Worm (Caenorhabditis elegans) whole organism, early embryonic: ENCODE data around the gene srw-108.

Experiments used
- B0310.2 ChIP-seq: sonication (generic microtip); optimal IDR thresholded peaks from 2 replicates; lab custom pipeline; 2016; ENCODE audit warnings: mild to moderate bottlenecking, missing genetic modification characterization, missing compliant biosample characterization
- F13C5.2 ChIP-seq: sonication (generic microtip); optimal IDR thresholded peaks from 2 replicates; lab custom pipeline; 2017; ENCODE audit warnings: mild to moderate bottlenecking, missing genetic modification characterization, inconsistent platforms, missing compliant biosample characterization
- aly-1 ChIP-seq: sonication (generic microtip); optimal IDR thresholded peaks from 2 replicates; lab custom pipeline; 2016; ENCODE audit warnings: missing genetic modification characterization, missing compliant biosample characterization
- ama-1 ChIP-seq: fragments of 150-350 bp; optimal IDR thresholded peaks from 2 replicates; lab custom pipeline; 2014
- ceh-13 ChIP-seq: fragments of 200-800 bp; sonication (Bioruptor generic); optimal IDR thresholded peaks from 2 replicates; lab custom pipeline; 2018; ENCODE audit warnings: mild to moderate bottlenecking, missing genetic modification characterization, missing compliant biosample characterization
- ceh-36 ChIP-seq: sonication (generic microtip); optimal IDR thresholded peaks from 2 replicates; lab custom pipeline; 2016; ENCODE audit warnings: missing genetic modification characterization, inconsistent platforms, missing compliant biosample characterization
- ets-7 ChIP-seq: sonication (generic microtip); optimal IDR thresholded peaks from 2 replicates; lab custom pipeline; 2016; ENCODE audit warnings: missing genotype, missing genetic modification characterization, missing compliant biosample characterization
- flt-1 ChIP-seq: fragments of 200-800 bp; sonication (Bioruptor generic); IDR thresholded peaks from 2 replicates; pipeline ENCODE4 v1.3.6; 2022; ENCODE audit warnings: missing genetic modification characterization, missing compliant biosample characterization
- hmbx-1 ChIP-seq: sonication (generic microtip); optimal IDR thresholded peaks from 2 replicates; lab custom pipeline; 2016; ENCODE audit warnings: mild to moderate bottlenecking, missing genetic modification characterization, missing compliant biosample characterization
- hmg-4 ChIP-seq: fragments of 200-800 bp; sonication (Bioruptor generic); optimal IDR thresholded peaks from 2 replicates; lab custom pipeline; 2018; ENCODE audit warnings: mild to moderate bottlenecking, missing genetic modification characterization, missing compliant biosample characterization
- hnd-1 ChIP-seq: sonication (generic microtip); optimal IDR thresholded peaks from 2 replicates; lab custom pipeline; 2016; ENCODE audit warnings: missing genetic modification characterization, missing compliant biosample characterization
- pes-1 ChIP-seq: fragments of 200-800 bp; sonication (Bioruptor generic); IDR thresholded peaks from 2 replicates; pipeline ENCODE4 v1.3.6; 2022; ENCODE audit warnings: missing genetic modification reagents, missing genetic modification characterization, missing compliant biosample characterization
- scrt-1 ChIP-seq: fragments of 200-800 bp; sonication (Bioruptor generic); IDR thresholded peaks from 2 replicates; pipeline ENCODE4 v1.3.6; 2022; ENCODE audit warnings: missing genetic modification characterization, missing compliant biosample characterization
- sea-1 ChIP-seq: fragments of 200-800 bp; sonication (Bioruptor generic); conservative IDR thresholded peaks from 2 replicates; pipeline ENCODE4 v1.3.6; 2022; ENCODE audit warnings: missing genetic modification characterization, missing compliant biosample characterization
- tbx-11 ChIP-seq: fragments of 200-800 bp; sonication (Bioruptor generic); IDR thresholded peaks from 2 replicates; pipeline ENCODE4 v1.3.6; 2022; ENCODE audit warnings: missing genetic modification characterization, missing compliant biosample characterization
- tbx-37 ChIP-seq: fragments of 200-800 bp; sonication (Bioruptor generic); conservative IDR thresholded peaks from 2 replicates; pipeline ENCODE4 v1.3.6; 2022; ENCODE audit warnings: missing genetic modification reagents, missing genetic modification characterization, missing compliant biosample characterization
- tra-4 ChIP-seq: sonication (generic microtip); optimal IDR thresholded peaks from 2 replicates; lab custom pipeline; 2017; ENCODE audit warnings: missing genetic modification characterization, missing compliant biosample characterization

The srw-108 gene

ce11 chrV:553067-553466 is 25.4 kb downstream of the srw-108 start, which contains the start of gene C14C6.8:
Gene C14C6.8, minus strand, starts transcription at chrV:553167.
- TF ChIP-seq hmg-4 (GFP tag; lab: Kevin White, UChicago) (no peak), hnd-1 (no peak), tbx-11 (GFP tag; lab: Robert Waterston, UW) (no peak)

DNA sequence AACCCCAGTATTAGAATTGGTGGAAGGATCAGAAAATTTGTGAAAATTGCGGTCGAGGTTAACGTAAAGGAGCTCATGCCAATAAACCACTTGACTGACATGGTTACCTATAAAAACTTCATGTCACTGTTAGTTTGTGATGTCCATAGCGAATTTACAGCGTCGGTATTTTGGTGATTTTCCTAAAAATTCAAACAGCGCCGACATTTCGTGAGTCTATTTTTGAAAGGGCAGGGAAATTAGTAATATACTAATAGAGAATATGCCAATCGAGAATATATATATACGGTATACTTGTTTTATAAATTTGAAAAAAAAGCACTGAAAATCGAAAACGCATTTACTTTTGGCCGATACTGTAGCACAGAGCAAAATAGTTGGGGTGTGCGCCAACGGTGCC is 28.4 kb downstream of the srw-108 start, which contains the start of gene srx-8:
srx-8 (minus strand) TSS at position 101 of the 400 bp plus-strand sequence.
- TF ChIP-seq flt-1 (no peak), hmbx-1 (no peak), tbx-11 (GFP tag; lab: Robert Waterston, UW) (no peak), pes-1 (GFP tag; lab: Robert Waterston, UW) (no peak), F13C5.2 (no peak), tra-4 (tag; lab: Kevin White, UChicago) (no peak), tbx-37 (GFP tag; lab: Robert Waterston, UW) (no peak), sea-1 (GFP tag; lab: Robert Waterston, UW) (no peak)

- no peak for TF ChIP-seq B0310.2 (tag; lab: Kevin White, UChicago)
- no peak for TF ChIP-seq sea-1 (GFP tag; lab: Robert Waterston, UW)
- TF ChIP-seq tbx-11 (GFP tag; lab: Robert Waterston, UW), result no peak
- TF ChIP-seq ceh-13 (GFP tag; lab: Kevin White, UChicago), result no peak
- TF ChIP-seq flt-1, result no peak
Measured at ce11 chrV:559940-560339, 32.2 kb downstream of the srw-108 start, which contains the start of gene srx-7. Gene srx-7, plus strand, starts transcription at chrV:560195.

- TF ChIP-seq tbx-11 (GFP tag; lab: Robert Waterston, UW) (no peak), B0310.2 (tag; lab: Kevin White, UChicago) (no peak), F13C5.2 (no peak), ceh-13 (GFP tag; lab: Kevin White, UChicago) (no peak), ceh-36 (tag; lab: Kevin White, UChicago) (no peak)
Measured at ce11 chrV:562834-563233, 35.1 kb downstream of the srw-108 start, which contains the start of gene C14C6.2. Gene C14C6.2, plus strand, starts transcription at chrV:563134.

ce11 chrV:565984-566383 is 38.3 kb downstream of the srw-108 start, which contains the start of gene sri-73:
Gene sri-73, minus strand, starts transcription at chrV:566084.
- TF ChIP-seq flt-1 (no peak), tbx-11 (GFP tag; lab: Robert Waterston, UW) (no peak), tra-4 (tag; lab: Kevin White, UChicago) (no peak), pes-1 (GFP tag; lab: Robert Waterston, UW) (no peak), ets-7 (tag; lab: Kevin White, UChicago) (no peak), aly-1 (no peak), ceh-36 (tag; lab: Kevin White, UChicago) (no peak), hmbx-1 (no peak), hnd-1 (no peak), sea-1 (GFP tag; lab: Robert Waterston, UW) (no peak), ama-1 (lab: Kevin White, UChicago) (no peak)

DNA sequence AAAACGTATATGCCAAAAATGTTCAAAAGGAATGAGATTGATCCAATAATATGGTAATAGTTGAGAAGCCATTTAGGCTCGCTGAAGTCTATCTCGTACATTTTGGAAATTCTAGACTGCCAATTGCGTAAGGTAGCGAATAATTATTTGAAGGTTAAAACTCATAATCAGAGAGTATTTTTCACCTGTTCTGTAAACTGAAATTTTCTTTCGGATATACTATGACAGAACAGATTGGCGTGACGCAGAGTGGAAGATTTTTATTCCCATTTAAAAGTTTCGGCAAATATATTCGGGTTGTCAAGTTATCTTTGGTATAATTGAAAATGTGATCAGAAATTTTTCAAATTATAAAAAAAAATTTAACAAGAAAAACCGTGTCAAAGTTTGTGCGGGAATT is 40.4 kb downstream of the srw-108 start, which contains the start of gene sri-72:
sri-72 (minus strand) TSS at position 101 of the 400 bp plus-strand sequence.
- TF ChIP-seq ceh-36 (tag; lab: Kevin White, UChicago), result no peak
- TF ChIP-seq hmg-4 (GFP tag; lab: Kevin White, UChicago), result no peak
- no peak for TF ChIP-seq hmbx-1
- TF ChIP-seq tra-4 (tag; lab: Kevin White, UChicago), result no peak

DNA sequence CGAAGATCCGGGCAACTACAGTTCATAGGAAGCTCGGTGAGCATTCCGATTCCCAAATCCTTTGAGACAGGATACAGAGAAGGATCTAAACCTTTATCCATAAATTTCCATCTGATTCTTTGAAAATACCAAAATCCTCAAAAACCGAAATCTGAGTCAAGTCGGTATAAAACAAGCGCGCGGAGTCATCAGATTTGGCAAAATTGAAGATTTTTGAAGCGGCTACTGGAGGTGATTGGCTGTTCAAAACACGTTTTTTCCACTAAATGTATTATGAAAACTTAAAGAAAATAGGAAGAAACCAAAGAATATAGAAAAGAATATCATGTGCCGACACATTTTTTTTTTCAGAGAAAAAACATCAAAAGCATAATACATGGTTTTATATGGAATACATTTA is 46.9 kb downstream of the srw-108 start, which contains the start of gene C14C6.13:
C14C6.13 (minus strand) TSS at position 101 of the 400 bp plus-strand sequence.
- TF ChIP-seq flt-1 (no peak), tra-4 (tag; lab: Kevin White, UChicago) (no peak), aly-1 (no peak), tbx-37 (GFP tag; lab: Robert Waterston, UW) (no peak), B0310.2 (tag; lab: Kevin White, UChicago) (no peak), ceh-13 (GFP tag; lab: Kevin White, UChicago) (no peak), sea-1 (GFP tag; lab: Robert Waterston, UW) (no peak), ceh-36 (tag; lab: Kevin White, UChicago) (no peak)

DNA sequence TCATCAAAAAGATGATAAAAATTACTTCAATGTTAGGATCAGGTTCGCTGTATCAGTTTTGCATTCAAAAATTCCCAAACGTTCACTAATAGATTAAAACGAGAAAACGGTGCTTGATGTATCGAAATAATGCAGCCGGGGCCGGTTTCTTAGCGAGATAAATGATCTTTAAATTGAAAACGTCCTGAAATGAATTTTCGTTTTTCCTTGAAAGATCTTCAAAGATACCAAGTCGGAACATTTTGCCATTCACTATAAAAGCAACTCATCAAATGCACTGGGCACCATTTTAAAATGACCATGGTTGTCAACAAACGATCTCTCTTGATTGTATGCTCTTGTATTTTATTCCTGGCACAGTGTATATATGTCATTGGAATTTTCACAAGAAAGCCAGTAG is 48.4 kb downstream of the srw-108 start, which contains the start of gene K06H6.5:
K06H6.5 (plus strand) TSS at position 301 of the 400 bp plus-strand sequence.
- no peak for TF ChIP-seq tra-4 (tag; lab: Kevin White, UChicago)
- no peak for TF ChIP-seq ets-7 (tag; lab: Kevin White, UChicago)
- TF ChIP-seq ama-1 (lab: Kevin White, UChicago), result no peak
- TF ChIP-seq hnd-1, result no peak
- TF ChIP-seq sea-1 (GFP tag; lab: Robert Waterston, UW), result no peak

DNA sequence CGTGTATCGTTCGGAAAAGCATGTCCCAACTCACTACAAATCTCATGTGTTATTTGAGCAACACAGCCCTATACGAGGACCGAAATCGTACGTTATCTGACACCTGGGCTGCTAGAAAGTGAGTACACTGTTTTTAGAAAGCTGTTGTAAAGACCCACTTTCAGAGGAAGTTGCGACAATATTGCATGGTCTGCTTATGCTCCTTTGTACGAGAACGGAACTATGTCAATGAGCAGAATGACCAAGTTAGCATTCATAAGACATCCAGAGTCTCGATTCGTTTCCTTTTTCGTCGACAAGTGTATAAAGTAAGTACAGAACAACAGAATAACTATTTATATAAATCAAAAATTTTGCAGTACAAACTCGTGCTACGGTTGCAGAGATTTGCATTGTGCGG is 49.2 kb downstream of the srw-108 start:
- TF ChIP-seq F13C5.2 (no peak), ceh-36 (tag; lab: Kevin White, UChicago) (no peak), pes-1 (GFP tag; lab: Robert Waterston, UW) (no peak), ets-7 (tag; lab: Kevin White, UChicago) (no peak), aly-1 (no peak), hmbx-1 (no peak), ceh-13 (GFP tag; lab: Kevin White, UChicago) (no peak), B0310.2 (tag; lab: Kevin White, UChicago) (no peak), ama-1 (lab: Kevin White, UChicago) (no peak), sea-1 (GFP tag; lab: Robert Waterston, UW) (no peak), hmg-4 (GFP tag; lab: Kevin White, UChicago) (no peak), tbx-11 (GFP tag; lab: Robert Waterston, UW) (no peak), tra-4 (tag; lab: Kevin White, UChicago) (no peak), hnd-1 (no peak), scrt-1 (GFP tag; lab: Robert Waterston, UW) (no peak), flt-1 (no peak), tbx-37 (GFP tag; lab: Robert Waterston, UW) (no peak)
